Worm (Caenorhabditis elegans) whole organism, mixed stage, embryonic: Measurements from ENCODE around the gene lgg-3.

ENCODE experiments used
- ceh-83 ChIP-seq: fragments of 200-800 bp; sonication (Bioruptor generic); optimal IDR thresholded peaks from 2 replicates; lab custom pipeline; 2018; ENCODE audit warnings: mild to moderate bottlenecking, missing genetic modification characterization, missing compliant biosample characterization
- cnd-1 ChIP-seq: fragments of 200-800 bp; sonication (Bioruptor generic); optimal IDR thresholded peaks from 2 replicates; lab custom pipeline; 2018; ENCODE audit warnings: mild to moderate bottlenecking, missing genetic modification characterization, missing compliant biosample characterization
- elt-3 ChIP-seq: fragments of 150-350 bp; optimal IDR thresholded peaks from 2 replicates; lab custom pipeline; 2014; ENCODE audit warnings: missing biosample characterization, missing genetic modification characterization
- lsy-2 ChIP-seq: fragments of 150-350 bp; optimal IDR thresholded peaks from 2 replicates; lab custom pipeline; 2014; ENCODE audit warnings: missing biosample characterization, missing genetic modification characterization
- nhr-12 ChIP-seq: fragments of 150-350 bp; optimal IDR thresholded peaks from 2 replicates; lab custom pipeline; 2014; ENCODE audit warnings: missing biosample characterization, missing genetic modification characterization
- pha-4 ChIP-seq: fragments of 150-350 bp; optimal IDR thresholded peaks from 2 replicates; lab custom pipeline; 2018; ENCODE audit warnings: missing biosample characterization, missing genetic modification reagents, missing genetic modification characterization
- ztf-11 ChIP-seq: fragments of 150-350 bp; optimal IDR thresholded peaks from 2 replicates; lab custom pipeline; 2014; ENCODE audit warnings: missing biosample characterization, missing genetic modification characterization

ce11 chrIII:5677790-5678189 lies 20.0 kb downstream of the lgg-3 start, which contains the start of gene F54E7.9:
- TF ChIP-seq elt-3 (tag; lab: Kevin White, UChicago) = no peak
- no peak for TF ChIP-seq pha-4 (tag; lab: Kevin White, UChicago)
- TF ChIP-seq cnd-1 = no peak
- no peak for TF ChIP-seq nhr-12 (tag; lab: Kevin White, UChicago)
- no peak for TF ChIP-seq lsy-2 (tag; lab: Kevin White, UChicago)
- no peak for TF ChIP-seq ceh-83 (GFP tag; lab: Kevin White, UChicago)
- no peak for TF ChIP-seq ztf-11 (tag; lab: Kevin White, UChicago)
